Worm (Caenorhabditis elegans) whole organism, L4 larva: ENCODE measurements around the gene nlp-43.

Source experiments
- Y105C5A.15 ChIP-seq: fragments of 200-800 bp; sonication (Bioruptor generic); IDR thresholded peaks from 2 replicates; pipeline ENCODE4 v1.3.6; 2022; ENCODE audit warnings: missing genetic modification characterization, missing compliant biosample characterization
- Y5F2A.4 ChIP-seq: fragments of 200-800 bp; sonication (Bioruptor generic); optimal IDR thresholded peaks from 2 replicates; lab custom pipeline; 2018; ENCODE audit warnings: mild to moderate bottlenecking, missing genetic modification characterization, missing compliant biosample characterization
- Y75B8A.6 ChIP-seq: fragments of 200-800 bp; sonication (Bioruptor generic); IDR thresholded peaks from 2 replicates; pipeline ENCODE4 v1.3.6; 2022; ENCODE audit warnings: missing genetic modification reagents, missing genetic modification characterization, missing compliant biosample characterization
- ZK337.2 ChIP-seq: fragments of 200-800 bp; sonication (Bioruptor generic); IDR thresholded peaks from 2 replicates; pipeline ENCODE4 v1.3.6; 2022; ENCODE audit warnings: missing genetic modification reagents, missing genetic modification characterization, missing compliant biosample characterization
- ZK546.5 ChIP-seq, 2 experiments: sonication (generic microtip); optimal IDR thresholded peaks; 2 replicates each; lab custom pipeline; 2017; ENCODE audit warnings: missing biosample characterization in 2 of 2, missing genetic modification characterization in 2 of 2
- aha-1 ChIP-seq: fragments of 150-350 bp; peaks from one replicate; lab custom pipeline; 2014; ENCODE audit warnings: missing biosample characterization, missing genetic modification characterization
- arid-1 ChIP-seq: fragments of 200-800 bp; sonication (Bioruptor generic); conservative IDR thresholded peaks from 2 replicates; pipeline ENCODE4 v1.3.6; 2022; ENCODE audit warnings: missing genetic modification reagents, missing genetic modification characterization, missing compliant biosample characterization
- attf-4 ChIP-seq: sonication (generic microtip); optimal IDR thresholded peaks from 3 replicates; lab custom pipeline; 2017; ENCODE audit warnings: missing biosample characterization, missing genetic modification characterization
- ceh-82 ChIP-seq: sonication (generic microtip); optimal IDR thresholded peaks from 2 replicates; lab custom pipeline; 2017; ENCODE audit warnings: missing biosample characterization, missing genetic modification characterization
- ces-1 ChIP-seq: fragments of 150-350 bp; sonication (generic microtip); optimal IDR thresholded peaks from 4 replicates; lab custom pipeline; 2014; ENCODE audit warnings: missing biosample characterization, missing genetic modification reagents, missing genetic modification characterization
- daf-12 ChIP-seq: fragments of 150-350 bp; optimal IDR thresholded peaks from 2 replicates; lab custom pipeline; 2014; ENCODE audit warnings: missing biosample characterization, missing genetic modification reagents, missing genetic modification characterization
- daf-8 ChIP-seq: fragments of 200-800 bp; sonication (Bioruptor generic); IDR thresholded peaks from 2 replicates; pipeline ENCODE4 v1.3.6; 2022; ENCODE audit warnings: missing genetic modification characterization, missing compliant biosample characterization
- dmd-8 ChIP-seq: fragments of 200-800 bp; sonication (Bioruptor generic); IDR thresholded peaks from 2 replicates; pipeline ENCODE4 v1.3.6; 2022; ENCODE audit warnings: missing genetic modification characterization, missing compliant biosample characterization
- dpl-1 ChIP-seq: fragments of 150-350 bp; optimal IDR thresholded peaks from 2 replicates; lab custom pipeline; 2014; ENCODE audit warnings: missing biosample characterization, missing genetic modification reagents, missing genetic modification characterization
- dve-1 ChIP-seq: sonication (generic microtip); optimal IDR thresholded peaks from 2 replicates; lab custom pipeline; 2017; ENCODE audit warnings: antibody characterized with exemption, mild to moderate bottlenecking, missing genetic modification characterization, missing compliant biosample characterization; ENCODE audit not compliant: insufficient read depth
- egl-27 ChIP-seq: sonication (generic microtip); optimal IDR thresholded peaks from 3 replicates; lab custom pipeline; 2017; ENCODE audit warnings: missing biosample characterization, missing genetic modification reagents, missing genetic modification characterization
- egl-43 ChIP-seq: fragments of 200-800 bp; sonication (Bioruptor generic); IDR thresholded peaks from 2 replicates; pipeline ENCODE4 v1.3.6; 2022; ENCODE audit warnings: missing genetic modification reagents, missing genetic modification characterization, missing compliant biosample characterization
- fkh-10 ChIP-seq: fragments of 150-350 bp; optimal IDR thresholded peaks from 2 replicates; lab custom pipeline; 2014; ENCODE audit warnings: missing biosample characterization, missing genetic modification reagents, missing genetic modification characterization
- hif-1 ChIP-seq, 2 experiments: sonication (generic microtip); optimal IDR thresholded peaks; 2 replicates each; lab custom pipeline; 2016 to 2017; ENCODE audit warnings: missing compliant biosample characterization in 2 of 2, missing genetic modification characterization in 2 of 2, missing genetic modification reagents in 2 of 2, missing genotype in 2 of 2, mild to moderate bottlenecking in 1 of 2
- jun-1 ChIP-seq: fragments of 150-350 bp; optimal IDR thresholded peaks from 2 replicates; lab custom pipeline; 2014; ENCODE audit warnings: missing biosample characterization, missing genetic modification reagents, missing genetic modification characterization
- lim-7 ChIP-seq: fragments of 200-800 bp; sonication (Bioruptor generic); IDR thresholded peaks from 2 replicates; pipeline ENCODE4 v1.3.6; 2022; ENCODE audit warnings: missing genetic modification characterization, missing compliant biosample characterization
- lin-13 ChIP-seq: fragments of 150-350 bp; optimal IDR thresholded peaks from 2 replicates; lab custom pipeline; 2014; ENCODE audit warnings: missing biosample characterization, missing genetic modification reagents, missing genetic modification characterization
- lin-15B ChIP-seq: fragments of 150-350 bp; sonication (generic microtip); optimal IDR thresholded peaks from 3 replicates; lab custom pipeline; 2014; ENCODE audit warnings: missing biosample characterization, missing genetic modification characterization
- lin-29 ChIP-seq: fragments of 200-800 bp; sonication (Bioruptor generic); IDR thresholded peaks from 2 replicates; pipeline ENCODE4 v1.3.6; 2022; ENCODE audit warnings: missing genetic modification reagents, missing genetic modification characterization, missing compliant biosample characterization
- lin-38 ChIP-seq: fragments of 200-800 bp; sonication (Bioruptor generic); IDR thresholded peaks from 2 replicates; pipeline ENCODE4 v1.3.6; 2022; ENCODE audit warnings: missing genetic modification reagents, missing genetic modification characterization, missing compliant biosample characterization
- lin-39 ChIP-seq: fragments of 150-350 bp; optimal IDR thresholded peaks from 2 replicates; lab custom pipeline; 2014; ENCODE audit warnings: missing biosample characterization, missing genetic modification reagents, missing genetic modification characterization
- madf-5 ChIP-seq, 2 experiments: fragments of 200-800 bp; sonication (Bioruptor generic); IDR thresholded peaks; 2 replicates each; pipeline ENCODE4 v1.3.6; 2022; ENCODE audit warnings: missing compliant biosample characterization in 2 of 2, missing genetic modification characterization in 2 of 2
- mdl-1 ChIP-seq, 2 experiments: fragments of 150-350 bp in 1 of 2; sonication (generic microtip) in 1 of 2; optimal IDR thresholded peaks; 2 replicates each; lab custom pipeline; 2014 to 2017; ENCODE audit warnings: missing biosample characterization in 2 of 2, missing genetic modification characterization in 2 of 2
- mes-2 ChIP-seq: sonication (generic microtip); optimal IDR thresholded peaks from 2 replicates; lab custom pipeline; 2016; ENCODE audit warnings: missing genotype, mild to moderate bottlenecking, missing genetic modification characterization, missing compliant biosample characterization; ENCODE audit not compliant: poor library complexity, severe bottlenecking
- mxl-2 ChIP-seq: fragments of 200-800 bp; sonication (Bioruptor generic); conservative IDR thresholded peaks from 2 replicates; pipeline ENCODE4 v1.3.6; 2022; ENCODE audit warnings: missing genetic modification reagents, missing genetic modification characterization, missing compliant biosample characterization
- nhr-10 ChIP-seq: fragments of 150-350 bp; optimal IDR thresholded peaks from 2 replicates; lab custom pipeline; 2014; ENCODE audit warnings: missing biosample characterization, missing genetic modification characterization
- nhr-102 ChIP-seq: sonication (generic microtip); optimal IDR thresholded peaks from 2 replicates; lab custom pipeline; 2016; ENCODE audit warnings: mild to moderate bottlenecking, missing genetic modification characterization, moderate library complexity, missing compliant biosample characterization
- nhr-11 ChIP-seq: fragments of 150-350 bp; optimal IDR thresholded peaks from 2 replicates; lab custom pipeline; 2014; ENCODE audit warnings: missing biosample characterization, missing genetic modification characterization
- nhr-111 ChIP-seq: fragments of 200-800 bp; sonication (Bioruptor generic); optimal IDR thresholded peaks from 2 replicates; lab custom pipeline; 2018; ENCODE audit warnings: mild to moderate bottlenecking, missing genetic modification characterization, missing compliant biosample characterization
- nhr-237 ChIP-seq: sonication (generic microtip); optimal IDR thresholded peaks from 2 replicates; lab custom pipeline; 2017; ENCODE audit warnings: missing biosample characterization, missing genetic modification characterization
- nhr-41 ChIP-seq: fragments of 200-800 bp; sonication (Bioruptor generic); IDR thresholded peaks from 2 replicates; pipeline ENCODE4 v1.3.6; 2022; ENCODE audit warnings: missing genetic modification reagents, missing genetic modification characterization, missing compliant biosample characterization
- pha-4 ChIP-seq, 2 experiments: fragments of 150-350 bp in 1 of 2; fragments of 200-800 bp in 1 of 2; sonication (Bioruptor generic) in 1 of 2; IDR thresholded peaks in 1 of 2; optimal IDR thresholded peaks in 1 of 2; 2 replicates each; pipeline versions ENCODE4 v1.3.6 to Lab custom; 2014 to 2022; ENCODE audit warnings: missing genetic modification characterization in 2 of 2, missing genetic modification reagents in 2 of 2, missing biosample characterization in 1 of 2, missing compliant biosample characterization in 1 of 2
- php-3 ChIP-seq: fragments of 200-800 bp; sonication (Bioruptor generic); IDR thresholded peaks from 2 replicates; pipeline ENCODE4 v1.3.6; 2022; ENCODE audit warnings: missing genetic modification reagents, missing genetic modification characterization, missing compliant biosample characterization
- rbr-2 ChIP-seq: sonication (generic microtip); optimal IDR thresholded peaks from 2 replicates; lab custom pipeline; 2016; ENCODE audit warnings: missing genotype, missing genetic modification characterization, missing compliant biosample characterization
- sdz-12 ChIP-seq: fragments of 200-800 bp; sonication (Bioruptor generic); optimal IDR thresholded peaks from 2 replicates; lab custom pipeline; 2018; ENCODE audit warnings: mild to moderate bottlenecking, missing genetic modification characterization, missing compliant biosample characterization
- snpc-1.2 ChIP-seq: fragments of 200-800 bp; sonication (Bioruptor generic); IDR thresholded peaks from 2 replicates; pipeline ENCODE4 v1.3.6; 2022; ENCODE audit warnings: missing genetic modification reagents, missing genetic modification characterization, missing compliant biosample characterization
- tra-1 ChIP-seq: fragments of 200-800 bp; sonication (Bioruptor generic); IDR thresholded peaks from 2 replicates; pipeline ENCODE4 v1.3.6; 2022; ENCODE audit warnings: missing genetic modification reagents, missing genetic modification characterization, missing compliant biosample characterization
- unc-130 ChIP-seq: sonication (generic microtip); optimal IDR thresholded peaks from 2 replicates; lab custom pipeline; 2016; ENCODE audit warnings: missing genetic modification reagents, missing genetic modification characterization, missing compliant biosample characterization
- vab-7 ChIP-seq: fragments of 200-800 bp; sonication (Bioruptor generic); IDR thresholded peaks from 2 replicates; pipeline ENCODE4 v1.3.6; 2022; ENCODE audit warnings: missing genetic modification reagents, missing genetic modification characterization, missing compliant biosample characterization
- zag-1 ChIP-seq: fragments of 150-350 bp; optimal IDR thresholded peaks from 2 replicates; lab custom pipeline; 2014; ENCODE audit warnings: missing biosample characterization, missing genetic modification characterization
- zfp-2 ChIP-seq: sonication (generic microtip); optimal IDR thresholded peaks from 2 replicates; lab custom pipeline; 2016; ENCODE audit warnings: mild to moderate bottlenecking, missing genetic modification characterization, missing compliant biosample characterization
- zip-11 ChIP-seq: fragments of 200-800 bp; sonication (Bioruptor generic); IDR thresholded peaks from 2 replicates; pipeline ENCODE4 v1.3.6; 2022; ENCODE audit warnings: missing genetic modification characterization, missing compliant biosample characterization
- ztf-7 ChIP-seq: fragments of 150-350 bp; optimal IDR thresholded peaks from 2 replicates; lab custom pipeline; 2014; ENCODE audit warnings: missing biosample characterization, missing genetic modification characterization

The nlp-43 gene

DNA sequence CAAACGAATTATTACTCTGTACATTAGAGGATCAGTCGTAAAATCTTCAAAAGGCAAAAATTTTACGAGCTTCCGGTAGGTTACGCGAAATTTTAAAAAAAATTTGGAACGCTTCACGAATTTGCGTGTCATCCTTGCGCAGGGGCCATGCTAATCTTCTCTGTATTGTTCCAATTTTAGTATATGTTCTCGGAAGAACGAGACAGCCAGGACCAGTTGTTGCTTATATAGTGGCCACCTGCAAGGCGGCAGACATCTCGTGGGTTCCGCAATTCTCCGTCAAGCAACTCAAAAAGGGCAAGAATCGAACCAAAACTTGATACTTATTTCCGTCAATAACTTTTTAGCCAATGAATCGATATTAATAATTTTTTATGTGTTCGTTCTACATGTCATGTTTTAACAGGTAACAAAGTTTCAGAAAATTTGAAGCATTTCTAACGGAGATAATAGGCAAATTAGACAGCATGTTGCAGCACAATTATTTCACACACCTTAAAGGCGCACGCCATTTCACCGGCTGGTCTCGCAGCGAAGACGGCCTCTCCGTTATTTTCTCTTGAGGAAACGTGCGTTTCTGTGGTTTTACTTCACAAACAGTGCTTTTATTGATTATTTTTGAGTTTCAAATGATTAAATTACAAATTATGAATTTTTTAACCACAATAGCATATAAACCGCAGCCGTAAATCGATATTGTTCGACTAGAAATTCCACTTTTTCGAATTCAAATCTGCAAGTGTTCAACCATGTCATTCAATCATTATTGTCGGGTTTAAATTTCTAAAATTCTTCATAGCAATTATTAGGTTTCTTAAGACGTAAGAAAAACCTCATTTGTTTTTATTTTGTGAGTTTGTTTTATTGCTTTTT lies 38.7 kb downstream of the nlp-43 start (continued):
- peak; percentile 63 for TF ChIP-seq zfp-2
- peak; percentile 47 for TF ChIP-seq dpl-1
- peak; percentile 72; the same call in 1 of the 2 replicates for TF ChIP-seq Y105C5A.15 (GFP tag; lab: Robert Waterston, UW)
- peak; percentile 84 for TF ChIP-seq Y5F2A.4
- TF ChIP-seq nhr-237 (tag; lab: Kevin White, UChicago), result no peak
- no peak for TF ChIP-seq daf-12
- TF ChIP-seq dmd-8 (GFP tag; lab: Robert Waterston, UW), result peak; percentile 95
- TF ChIP-seq nhr-41 (GFP tag; lab: Robert Waterston, UW), result peak; percentile 61
- peak; percentile 84 for TF ChIP-seq dve-1 (tag; lab: Kevin White, UChicago)
- TF ChIP-seq fkh-10 (GFP tag; lab: Kevin White, UChicago), result peak; percentile 70
- TF ChIP-seq egl-27, result no peak
- TF ChIP-seq zag-1 (tag; lab: Kevin White, UChicago), result no peak
- TF ChIP-seq lin-15B, result no peak
- TF ChIP-seq ces-1 (GFP tag; lab: Kevin White, UChicago), result no peak
- TF ChIP-seq hif-1 (tag; optimal IDR thresholded peaks at IDR 0.05; lab: Kevin White, UChicago), result peak; percentile 5 to 96
- TF ChIP-seq ZK546.5 (tag; optimal IDR thresholded peaks at IDR 0.05; lab: Kevin White, UChicago), result no peak
- TF ChIP-seq unc-130, result peak; percentile 46
- TF ChIP-seq jun-1 (tag; lab: Kevin White, UChicago), result peak; percentile 38
- no peak for TF ChIP-seq ceh-82 (tag; lab: Kevin White, UChicago)
- no peak for TF ChIP-seq attf-4 (tag; lab: Kevin White, UChicago)
- peak; percentile 94 for TF ChIP-seq aha-1 (tag; lab: Kevin White, UChicago)
- peak; percentile 90 for TF ChIP-seq lin-38 (GFP tag; lab: Robert Waterston, UW)
- TF ChIP-seq mdl-1 (tag; optimal IDR thresholded peaks at IDR 0.05; lab: Kevin White, UChicago), result peak in 1 of 2 experiments; percentile 5
- peak; percentile 82 for TF ChIP-seq vab-7 (GFP tag; lab: Robert Waterston, UW)
- peak; percentile 94 for TF ChIP-seq Y75B8A.6
- TF ChIP-seq rbr-2 (tag; lab: Kevin White, UChicago), result peak; percentile 90
- TF ChIP-seq mxl-2 (GFP tag; lab: Robert Waterston, UW), result 0 out of 2 replicates have a peak, but pooled peaks have one; percentile 58
- TF ChIP-seq nhr-111 (GFP tag; lab: Kevin White, UChicago), result peak; percentile 81
- TF ChIP-seq lin-29 (GFP tag; lab: Robert Waterston, UW), result peak; percentile 49; the same call in 1 of the 2 replicates
- TF ChIP-seq nhr-102 (tag; lab: Kevin White, UChicago), result peak; percentile 94
- TF ChIP-seq nhr-11 (tag; lab: Kevin White, UChicago), result no peak
- TF ChIP-seq pha-4 (GFP tag; IDR thresholded peaks at IDR 0.05; lab: Robert Waterston, UW), result peak; percentile 92
- no peak for TF ChIP-seq pha-4 (tag; optimal IDR thresholded peaks at IDR 0.05; lab: Kevin White, UChicago)
- TF ChIP-seq sdz-12 (GFP tag; lab: Kevin White, UChicago), result peak; percentile 67
- TF ChIP-seq zip-11 (GFP tag; lab: Robert Waterston, UW), result 0 out of 2 replicates have a peak, but pooled peaks have one; percentile 28
- peak; percentile 74; the same call in 1 of the 2 replicates for TF ChIP-seq php-3
- TF ChIP-seq arid-1, result peak; percentile 95
- peak; percentile 83 for TF ChIP-seq lim-7 (GFP tag; lab: Robert Waterston, UW)
- TF ChIP-seq tra-1 (GFP tag; lab: Robert Waterston, UW), result peak; percentile 59
- peak; percentile 76; the same call in 1 of the 2 replicates for TF ChIP-seq daf-8 (GFP tag; lab: Robert Waterston, UW)
- peak; percentile 68 for TF ChIP-seq ZK337.2 (GFP tag; lab: Robert Waterston, UW)
- TF ChIP-seq lin-13 (GFP tag; lab: Kevin White, UChicago), result peak; percentile 60
- TF ChIP-seq mes-2 (tag; lab: Kevin White, UChicago), result peak; percentile 93
- peak in 1 of 2 experiments; percentile 85; a peak in 2 of 4 replicates for TF ChIP-seq madf-5 (GFP tag; IDR thresholded peaks at IDR 0.05; lab: Robert Waterston, UW)
- peak; percentile 85 for TF ChIP-seq ztf-7 (tag; lab: Kevin White, UChicago)
- TF ChIP-seq snpc-1.2, result peak; percentile 86
- peak; percentile 94 for TF ChIP-seq egl-43 (GFP tag; lab: Robert Waterston, UW)
- no peak for TF ChIP-seq lin-39
- TF ChIP-seq nhr-10 (tag; lab: Kevin White, UChicago), result no peak
